Fruit fly (Drosophila melanogaster): ENCODE data around the gene CG31546.

Gene CG31546

DNA sequence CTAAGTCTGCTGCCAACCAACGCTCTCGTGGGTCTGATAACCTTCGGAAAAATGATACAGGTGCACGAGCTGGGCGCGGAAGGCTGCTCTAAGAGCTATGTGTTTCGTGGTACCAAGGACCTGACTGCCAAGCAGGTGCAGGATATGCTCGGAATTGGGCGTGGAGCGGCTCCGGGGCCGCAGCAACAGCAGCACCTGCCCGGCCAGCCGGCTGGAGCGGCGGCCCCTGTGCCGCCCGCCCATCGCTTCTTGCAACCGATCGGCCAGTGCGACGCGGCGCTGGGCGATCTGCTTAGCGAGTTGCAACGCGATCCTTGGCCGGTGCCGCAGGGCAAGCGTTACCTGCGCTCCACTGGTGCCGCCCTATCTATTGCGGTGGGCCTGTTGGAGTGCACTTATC lies 14.5 kb upstream of the CG31546 start:
- no peak for TF ChIP-seq gl (tag; optimal IDR thresholded peaks at IDR 0.05)
- no peak for TF ChIP-seq CG34367 (tag; optimal IDR thresholded peaks at IDR 0.05)
- TF ChIP-seq CG9948 (tag; optimal IDR thresholded peaks at IDR 0.05): no peak
- TF ChIP-seq CG8159 (tag; optimal IDR thresholded peaks at IDR 0.05): no peak
- TF ChIP-seq CG17806 (tag; optimal IDR thresholded peaks at IDR 0.05): no peak
- no peak for TF ChIP-seq D1 (tag; optimal IDR thresholded peaks at IDR 0.05)
- no peak for TF ChIP-seq CG10348 (GFP tag; IDR thresholded peaks at IDR 0.05)
- no peak for TF ChIP-seq CG12605 (GFP tag; IDR thresholded peaks at IDR 0.05)
- no peak for TF ChIP-seq Pif1B (GFP tag; optimal IDR thresholded peaks at IDR 0.05)
- TF ChIP-seq CG15710 (tag; optimal IDR thresholded peaks at IDR 0.05): no peak
- no peak for TF ChIP-seq CG32121 (GFP tag; IDR thresholded peaks at IDR 0.05)
- no peak for TF ChIP-seq CG4496 (GFP tag; IDR thresholded peaks at IDR 0.05)
- TF ChIP-seq Snoo (tag; optimal IDR thresholded peaks at IDR 0.05): no peak
- TF ChIP-seq Pif1A (GFP tag; optimal IDR thresholded peaks at IDR 0.05): no peak
- no peak for TF ChIP-seq fd96Ca (GFP tag; IDR thresholded peaks at IDR 0.05)
- TF ChIP-seq CG8301 (tag; optimal IDR thresholded peaks at IDR 0.05): no peak
- no peak for TF ChIP-seq CG14655 (GFP tag; optimal IDR thresholded peaks at IDR 0.05)
- no peak for TF ChIP-seq rn (GFP tag; IDR thresholded peaks at IDR 0.05)
- TF ChIP-seq CG13204 (GFP tag; optimal IDR thresholded peaks at IDR 0.05): no peak

DNA sequence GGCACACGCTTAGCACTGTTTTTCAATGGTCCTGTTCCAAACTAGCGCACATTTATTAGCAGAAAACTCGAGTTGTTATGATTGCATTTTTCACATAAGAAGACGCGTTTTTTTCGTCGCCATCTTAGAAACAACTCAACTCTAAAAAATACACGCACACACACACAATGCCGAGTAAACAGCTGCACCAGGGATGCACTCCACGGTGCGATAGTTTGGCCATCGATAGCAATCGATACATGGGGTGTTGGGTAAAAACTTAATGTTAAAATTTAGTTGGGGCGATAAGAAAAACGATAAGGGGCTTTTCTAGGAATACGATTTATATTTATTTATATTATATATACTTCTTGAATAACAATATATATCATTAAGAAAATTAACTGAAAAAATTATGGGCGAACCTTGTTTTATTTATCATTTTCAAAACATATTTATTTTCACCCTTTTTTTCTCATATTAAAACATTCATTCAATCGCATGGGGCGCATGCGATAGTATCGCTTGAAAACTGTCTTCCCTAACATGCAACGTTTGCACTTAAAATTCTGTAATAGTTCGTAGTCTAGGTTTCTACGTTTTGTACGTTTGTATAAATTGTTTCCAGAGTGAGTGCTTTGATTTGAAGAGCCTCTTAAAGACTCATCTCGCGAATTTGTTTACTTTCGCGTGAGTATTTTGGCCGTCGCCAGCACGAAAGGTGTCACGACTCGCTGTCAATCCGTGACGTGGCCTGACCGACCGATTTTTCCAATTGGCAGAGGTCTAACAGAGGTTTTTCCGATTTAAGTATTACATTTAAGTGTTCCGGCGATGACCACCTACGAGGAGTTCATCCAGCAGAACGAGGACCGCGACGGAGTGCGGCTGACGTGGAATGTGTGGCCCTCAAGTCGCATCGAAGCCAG lies 13.4 kb upstream of the CG31546 start, which contains the start of the genes MTA1-like and Sec23:
Gene MTA1-like, minus strand, starts transcription at position 170 of the 908 bp plus-strand sequence.
Gene Sec23, plus strand, starts transcription at position 497 of the 908 bp plus-strand sequence.
- no peak for TF ChIP-seq D1 (tag; optimal IDR thresholded peaks at IDR 0.05)
- no peak for TF ChIP-seq CG34367 (tag; optimal IDR thresholded peaks at IDR 0.05)
- peak; percentile 44 for TF ChIP-seq CG15710 (tag; optimal IDR thresholded peaks at IDR 0.05)
- peak; percentile 33 for TF ChIP-seq CG9948 (tag; optimal IDR thresholded peaks at IDR 0.05)
- peak; percentile 47; the same call in 1 of the 3 replicates for TF ChIP-seq CG4496 (GFP tag; IDR thresholded peaks at IDR 0.05)
- TF ChIP-seq CG14655 (GFP tag; optimal IDR thresholded peaks at IDR 0.05): no peak
- peak; percentile 22 for TF ChIP-seq CG17806 (tag; optimal IDR thresholded peaks at IDR 0.05)
- TF ChIP-seq CG13204 (GFP tag; optimal IDR thresholded peaks at IDR 0.05): no peak
- peak; percentile 39 for TF ChIP-seq Snoo (tag; optimal IDR thresholded peaks at IDR 0.05)
- TF ChIP-seq Pif1B (GFP tag; optimal IDR thresholded peaks at IDR 0.05): peak; percentile 61
- no peak; the same call in 1 of the 2 replicates for TF ChIP-seq Ets98B (GFP tag; IDR thresholded peaks at IDR 0.05)
- TF ChIP-seq EcR (GFP tag; optimal IDR thresholded peaks at IDR 0.05): no peak
- no peak for TF ChIP-seq CG12605 (GFP tag; IDR thresholded peaks at IDR 0.05)
- TF ChIP-seq rn (GFP tag; IDR thresholded peaks at IDR 0.05): no peak
- TF ChIP-seq Pif1A (GFP tag; optimal IDR thresholded peaks at IDR 0.05): peak; percentile 43
- TF ChIP-seq CG8301 (tag; optimal IDR thresholded peaks at IDR 0.05): peak; percentile 9
- no peak for TF ChIP-seq CG32121 (GFP tag; IDR thresholded peaks at IDR 0.05)
- peak; percentile 13; the same call in 2 of the 3 replicates for TF ChIP-seq fd96Ca (GFP tag; IDR thresholded peaks at IDR 0.05)
- peak; percentile 63 for TF ChIP-seq CG8159 (tag; optimal IDR thresholded peaks at IDR 0.05)
- no peak for TF ChIP-seq CG10348 (GFP tag; IDR thresholded peaks at IDR 0.05)
- no peak for TF ChIP-seq gl (tag; optimal IDR thresholded peaks at IDR 0.05)

DNA sequence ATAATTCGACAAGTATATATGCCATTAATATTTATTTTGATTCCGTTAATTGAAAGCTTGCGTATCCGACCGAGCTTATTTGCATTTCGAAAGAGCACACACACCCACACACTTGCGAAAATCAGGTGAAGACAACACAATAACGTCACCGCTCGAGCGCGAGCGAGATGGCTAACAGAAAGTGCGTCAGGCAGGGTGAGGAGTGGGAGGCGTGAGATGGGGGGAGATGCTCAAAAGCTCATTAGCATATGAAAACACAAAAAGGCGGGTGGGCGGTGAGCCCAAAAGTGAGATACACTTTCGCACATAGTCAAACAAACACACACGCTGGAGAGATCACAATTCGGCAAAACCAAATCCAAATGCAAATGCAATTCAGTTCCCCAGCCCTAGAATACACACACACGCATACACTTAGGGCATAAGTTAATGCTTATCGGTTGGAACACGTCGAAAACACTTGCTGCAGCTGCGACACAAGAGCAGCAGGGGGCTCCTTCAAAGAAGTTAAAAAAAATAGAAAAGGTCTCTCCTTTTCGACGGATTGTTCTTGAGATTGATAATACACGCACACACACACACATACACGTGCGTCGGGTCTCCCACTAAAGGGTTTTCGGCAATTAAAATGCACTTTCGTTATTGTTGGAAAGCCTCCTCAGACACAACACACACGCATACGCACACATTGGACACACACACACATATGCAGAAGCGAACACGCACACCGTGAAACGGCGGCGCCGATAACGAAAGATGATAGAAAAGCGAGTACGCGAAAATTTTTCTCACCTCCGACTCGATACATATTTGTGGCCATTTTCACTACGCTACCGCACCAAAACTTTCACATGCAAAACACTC lies 12.5 kb upstream of the CG31546 start:
- TF ChIP-seq D1 (tag; optimal IDR thresholded peaks at IDR 0.05) (no peak), CG32121 (GFP tag; IDR thresholded peaks at IDR 0.05) (0 out of 2 replicates have a peak, but pooled peaks have one; percentile 41), fd96Ca (GFP tag; IDR thresholded peaks at IDR 0.05) (no peak), CG4496 (GFP tag; IDR thresholded peaks at IDR 0.05) (0 out of 3 replicates have a peak, but pooled peaks have one; percentile 21)

DNA sequence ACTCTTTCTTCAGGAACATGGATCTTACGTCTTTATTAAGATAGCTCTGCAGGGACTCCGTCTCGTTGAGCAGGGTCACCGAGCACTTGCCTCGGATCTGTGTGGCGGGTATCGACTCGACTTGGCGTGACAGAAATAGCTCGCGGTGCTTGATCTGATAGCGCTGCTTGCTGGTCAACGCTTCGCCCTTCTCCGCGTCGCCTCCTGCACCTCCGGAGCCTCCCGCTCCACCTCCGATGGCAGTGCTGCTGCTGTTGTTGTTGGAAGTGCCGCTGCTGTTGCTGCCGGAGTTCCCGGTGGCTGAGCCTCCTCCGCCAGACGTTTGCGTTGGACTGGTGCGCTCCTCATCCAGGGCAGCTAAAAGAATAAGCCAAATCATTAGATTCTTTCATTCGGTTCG lies 8.0 kb upstream of the CG31546 start:
- TF ChIP-seq CG12605 (GFP tag; IDR thresholded peaks at IDR 0.05) (no peak), EcR (GFP tag; optimal IDR thresholded peaks at IDR 0.05) (peak; percentile 8)

dm6 chr3R:5636519-5637430 lies 1.4 kb upstream of the CG31546 start, which contains the start of the genes CG31548 and CG12170:
CG31548 (minus strand) TSS chr3R:5636852.
CG12170 (plus strand) TSS chr3R:5637234.
- TF ChIP-seq CG17806 (tag; optimal IDR thresholded peaks at IDR 0.05): peak; percentile 48
- no peak for TF ChIP-seq CG4496 (GFP tag; IDR thresholded peaks at IDR 0.05)
- TF ChIP-seq D1 (tag; optimal IDR thresholded peaks at IDR 0.05): no peak
- TF ChIP-seq CG13204 (GFP tag; optimal IDR thresholded peaks at IDR 0.05): no peak
- peak; percentile 12; the same call in 1 of the 2 replicates for TF ChIP-seq CG12605 (GFP tag; IDR thresholded peaks at IDR 0.05)
- no peak for TF ChIP-seq CG14655 (GFP tag; optimal IDR thresholded peaks at IDR 0.05)
- TF ChIP-seq gl (tag; optimal IDR thresholded peaks at IDR 0.05): no peak
- no peak for TF ChIP-seq rn (GFP tag; IDR thresholded peaks at IDR 0.05)
- TF ChIP-seq CG34367 (tag; optimal IDR thresholded peaks at IDR 0.05): no peak
- TF ChIP-seq Pif1B (GFP tag; optimal IDR thresholded peaks at IDR 0.05): no peak
- no peak for TF ChIP-seq CG9948 (tag; optimal IDR thresholded peaks at IDR 0.05)
- no peak for TF ChIP-seq Pif1A (GFP tag; optimal IDR thresholded peaks at IDR 0.05)
- no peak for TF ChIP-seq CG10348 (GFP tag; IDR thresholded peaks at IDR 0.05)
- TF ChIP-seq Ets98B (GFP tag; IDR thresholded peaks at IDR 0.05): no peak
- TF ChIP-seq CG15710 (tag; optimal IDR thresholded peaks at IDR 0.05): peak; percentile 34
- TF ChIP-seq Snoo (tag; optimal IDR thresholded peaks at IDR 0.05): peak; percentile 27
- 0 out of 3 replicates have a peak, but pooled peaks have one; percentile 6 for TF ChIP-seq fd96Ca (GFP tag; IDR thresholded peaks at IDR 0.05)
- TF ChIP-seq CG32121 (GFP tag; IDR thresholded peaks at IDR 0.05): no peak
- no peak for TF ChIP-seq CG8301 (tag; optimal IDR thresholded peaks at IDR 0.05)

Data from whole organism, pupa.